Worm (Caenorhabditis elegans): ENCODE data around the gene rps-9.
A peak's percentile ranks its signal among the peaks of the same experiment; 100 is the strongest.

The rps-9 gene

ce11 chrII:11157660-11158059 lies 31.5 kb upstream of the rps-9 start:
- TF ChIP-seq pha-4 (tag; optimal IDR thresholded peaks at IDR 0.05) (no peak), zip-8 (tag; optimal IDR thresholded peaks at IDR 0.05) (no peak), sptf-1 (tag; optimal IDR thresholded peaks at IDR 0.05) (peak; percentile 71), ceh-83 (GFP tag; optimal IDR thresholded peaks at IDR 0.05) (no peak), blmp-1 (tag; optimal IDR thresholded peaks at IDR 0.05) (no peak), mab-5 (tag; optimal IDR thresholded peaks at IDR 0.05) (no peak), ham-2 (GFP tag; optimal IDR thresholded peaks at IDR 0.05) (peak; percentile 61), nhr-237 (tag; optimal IDR thresholded peaks at IDR 0.05) (no peak), drap-1 (GFP tag; optimal IDR thresholded peaks at IDR 0.05) (peak; percentile 60), nhr-76 (tag; optimal IDR thresholded peaks at IDR 0.05) (no peak), sem-2 (GFP tag; optimal IDR thresholded peaks at IDR 0.05) (no peak), nhr-12 (tag; optimal IDR thresholded peaks at IDR 0.05) (no peak), snpc-4 (tag; optimal IDR thresholded peaks at IDR 0.05) (no peak), ceh-43 (GFP tag; optimal IDR thresholded peaks at IDR 0.05) (no peak), hlh-1 (tag; optimal IDR thresholded peaks at IDR 0.05) (no peak), unc-39 (tag; optimal IDR thresholded peaks at IDR 0.05) (no peak), unc-120 (tag; optimal IDR thresholded peaks at IDR 0.05; ENCODE audit: poor library complexity, severe bottlenecking) (peak; percentile 70), nhr-2 (tag; optimal IDR thresholded peaks at IDR 0.05) (no peak), ces-1 (GFP tag; optimal IDR thresholded peaks at IDR 0.05) (no peak), nhr-28 (tag; optimal IDR thresholded peaks at IDR 0.05) (no peak), flh-1 (GFP tag; optimal IDR thresholded peaks at IDR 0.05) (no peak), mep-1 (tag; optimal IDR thresholded peaks at IDR 0.05) (no peak), elt-1 (tag; optimal IDR thresholded peaks at IDR 0.05; ENCODE audit: borderline replicate concordance, insufficient read depth) (no peak), mls-2 (tag; optimal IDR thresholded peaks at IDR 0.05) (peak; percentile 52), lsy-2 (tag; optimal IDR thresholded peaks at IDR 0.05) (no peak), cnd-1 (tag; optimal IDR thresholded peaks at IDR 0.05) (peak; percentile 13), lin-32 (GFP tag; optimal IDR thresholded peaks at IDR 0.05) (no peak), ztf-11 (tag; optimal IDR thresholded peaks at IDR 0.05) (no peak), tbx-8 (GFP tag; optimal IDR thresholded peaks at IDR 0.05) (no peak), elt-3 (tag; optimal IDR thresholded peaks at IDR 0.05) (no peak), unc-62 (GFP tag; optimal IDR thresholded peaks at IDR 0.05) (no peak), bed-3 (GFP tag; optimal IDR thresholded peaks at IDR 0.05) (peak; percentile 52), M03D4.4 (tag; optimal IDR thresholded peaks at IDR 0.05) (peak; percentile 47), ceh-39 (tag; optimal IDR thresholded peaks at IDR 0.05) (no peak), lin-13 (tag; optimal IDR thresholded peaks at IDR 0.05) (no peak)

- TF ChIP-seq M03D4.4 (tag; optimal IDR thresholded peaks at IDR 0.05) (no peak), ham-2 (GFP tag; optimal IDR thresholded peaks at IDR 0.05) (no peak), lin-32 (GFP tag; optimal IDR thresholded peaks at IDR 0.05) (no peak), ceh-43 (GFP tag; optimal IDR thresholded peaks at IDR 0.05) (no peak), pha-4 (tag; optimal IDR thresholded peaks at IDR 0.05) (no peak), lin-13 (tag; optimal IDR thresholded peaks at IDR 0.05) (no peak), mab-5 (tag; optimal IDR thresholded peaks at IDR 0.05) (no peak), unc-62 (GFP tag; optimal IDR thresholded peaks at IDR 0.05) (no peak), elt-1 (tag; optimal IDR thresholded peaks at IDR 0.05; ENCODE audit: borderline replicate concordance, insufficient read depth) (no peak), ztf-11 (tag; optimal IDR thresholded peaks at IDR 0.05) (no peak), flh-1 (GFP tag; optimal IDR thresholded peaks at IDR 0.05) (no peak), sem-2 (GFP tag; optimal IDR thresholded peaks at IDR 0.05) (no peak), elt-3 (tag; optimal IDR thresholded peaks at IDR 0.05) (no peak), ces-1 (GFP tag; optimal IDR thresholded peaks at IDR 0.05) (no peak), nhr-28 (tag; optimal IDR thresholded peaks at IDR 0.05) (no peak), sptf-1 (tag; optimal IDR thresholded peaks at IDR 0.05) (no peak), nhr-237 (tag; optimal IDR thresholded peaks at IDR 0.05) (no peak), snpc-4 (tag; optimal IDR thresholded peaks at IDR 0.05) (no peak), nhr-76 (tag; optimal IDR thresholded peaks at IDR 0.05) (no peak), unc-120 (tag; optimal IDR thresholded peaks at IDR 0.05; ENCODE audit: poor library complexity, severe bottlenecking) (no peak)
Measured at ce11 chrII:11156160-11156559, 30.0 kb upstream of the rps-9 start.

- TF ChIP-seq cnd-1 (tag; optimal IDR thresholded peaks at IDR 0.05), result no peak
Measured at ce11 chrII:11155400-11155799, 29.2 kb upstream of the rps-9 start.

ce11 chrII:11154957-11155356 lies 28.8 kb upstream of the rps-9 start:
- TF ChIP-seq bed-3 (GFP tag; optimal IDR thresholded peaks at IDR 0.05), result no peak
- no peak for TF ChIP-seq mls-2 (tag; optimal IDR thresholded peaks at IDR 0.05)
- TF ChIP-seq ztf-11 (tag; optimal IDR thresholded peaks at IDR 0.05), result no peak
- TF ChIP-seq hlh-1 (tag; optimal IDR thresholded peaks at IDR 0.05), result no peak
- TF ChIP-seq nhr-76 (tag; optimal IDR thresholded peaks at IDR 0.05), result no peak
- TF ChIP-seq lin-13 (tag; optimal IDR thresholded peaks at IDR 0.05), result no peak
- no peak for TF ChIP-seq nhr-12 (tag; optimal IDR thresholded peaks at IDR 0.05)
- no peak for TF ChIP-seq lin-32 (GFP tag; optimal IDR thresholded peaks at IDR 0.05)
- TF ChIP-seq ceh-39 (tag; optimal IDR thresholded peaks at IDR 0.05), result no peak
- no peak for TF ChIP-seq pha-4 (tag; optimal IDR thresholded peaks at IDR 0.05)
- TF ChIP-seq nhr-237 (tag; optimal IDR thresholded peaks at IDR 0.05), result no peak
- no peak for TF ChIP-seq snpc-4 (tag; optimal IDR thresholded peaks at IDR 0.05)
- no peak for TF ChIP-seq elt-3 (tag; optimal IDR thresholded peaks at IDR 0.05)
- no peak for TF ChIP-seq nhr-2 (tag; optimal IDR thresholded peaks at IDR 0.05)
